Worm (Caenorhabditis elegans) whole organism, L4/young adult: ENCODE measurements around the gene srab-14.

Experiments
- W03F9.2 ChIP-seq: fragments of 150-350 bp; optimal IDR thresholded peaks from 2 replicates; lab custom pipeline; 2014; ENCODE audit warnings: missing biosample characterization, missing genetic modification characterization
- him-1 ChIP-seq: sonication (generic microtip); optimal IDR thresholded peaks from 2 replicates; lab custom pipeline; 2016; ENCODE audit warnings: missing genotype, missing genetic modification reagents, missing genetic modification characterization, missing compliant biosample characterization

- TF ChIP-seq him-1 (tag; lab: Kevin White, UChicago) (no peak), W03F9.2 (tag; lab: Kevin White, UChicago) (no peak)
Observed at ce11 chrII:7537603-7538230, 38.4 kb upstream of the srab-14 start, which contains the start of gene nfi-1.
